Worm (Caenorhabditis elegans): ENCODE data around the gene fbxb-119.

ce11 chrV:18350046-18350445 lies 31.6 kb downstream of the fbxb-119 start, which contains the start of gene C08E8.3:
- TF ChIP-seq ama-1 (optimal IDR thresholded peaks at IDR 0.05) = no peak
- TF ChIP-seq flt-1 (GFP tag; IDR thresholded peaks at IDR 0.05) = no peak
- no peak for TF ChIP-seq hmg-4 (GFP tag; optimal IDR thresholded peaks at IDR 0.05)
- no peak for TF ChIP-seq sea-1 (GFP tag; conservative IDR thresholded peaks at IDR 0.05)
- no peak for TF ChIP-seq aly-1 (tag; optimal IDR thresholded peaks at IDR 0.05)
- no peak for TF ChIP-seq tbx-11 (GFP tag; IDR thresholded peaks at IDR 0.05)
- no peak for TF ChIP-seq hnd-1 (tag; optimal IDR thresholded peaks at IDR 0.05)
- TF ChIP-seq pes-1 (GFP tag; IDR thresholded peaks at IDR 0.05) = no peak
- TF ChIP-seq F13C5.2 (tag; optimal IDR thresholded peaks at IDR 0.05) = no peak
- no peak for TF ChIP-seq scrt-1 (GFP tag; IDR thresholded peaks at IDR 0.05)

Measured in whole organism, early embryonic.